Fruit fly (Drosophila melanogaster): ENCODE measurements around the gene RpS21.

The RpS21 gene

dm6 chr2L:2830341-2830800 is 25.5 kb upstream of the RpS21 start (continued):
- TF ChIP-seq CkIIα-i1 (GFP tag; IDR thresholded peaks at IDR 0.05) (no peak), CG32532 (GFP tag; IDR thresholded peaks at IDR 0.05) (peak; percentile 65), Ptx1 (GFP tag; IDR thresholded peaks at IDR 0.05) (peak; percentile 78), so (GFP tag; IDR thresholded peaks at IDR 0.05) (peak; percentile 82), Camta (GFP tag; optimal IDR thresholded peaks at IDR 0.05) (peak; percentile 70), CG10565 (GFP tag; optimal IDR thresholded peaks at IDR 0.05) (peak; percentile 39), CG10431 (GFP tag; optimal IDR thresholded peaks at IDR 0.05) (peak; percentile 72), bab2 (GFP tag; optimal IDR thresholded peaks at IDR 0.05) (peak; percentile 45), Opbp (GFP tag; IDR thresholded peaks at IDR 0.05; ENCODE audit: partially characterized antibody) (no peak), CG12071 (GFP tag; optimal IDR thresholded peaks at IDR 0.05) (peak; percentile 28), salm (tag; optimal IDR thresholded peaks at IDR 0.05) (peak; percentile 77), vvl (GFP tag; IDR thresholded peaks at IDR 0.05) (peak; percentile 37; the same call in 1 of the 2 replicates), knrl (GFP tag; IDR thresholded peaks at IDR 0.05; ENCODE audit: partially characterized antibody) (no peak), Vsx1 (GFP tag; optimal IDR thresholded peaks at IDR 0.05) (peak; percentile 77), mld (GFP tag; IDR thresholded peaks at IDR 0.05; ENCODE audit: partially characterized antibody) (no peak), CG18619 (GFP tag; optimal IDR thresholded peaks at IDR 0.05) (peak; percentile 89), Hr39 (optimal IDR thresholded peaks at IDR 0.05) (no peak), HLH4C (GFP tag; IDR thresholded peaks at IDR 0.05; ENCODE audit: partially characterized antibody) (no peak), trh (GFP tag; optimal IDR thresholded peaks at IDR 0.05) (peak; percentile 73), bigmax (GFP tag; optimal IDR thresholded peaks at IDR 0.05) (no peak), crc (GFP tag; optimal IDR thresholded peaks at IDR 0.05) (no peak), CG11723 (GFP tag; optimal IDR thresholded peaks at IDR 0.05) (peak; percentile 90), Dek (tag; optimal IDR thresholded peaks at IDR 0.05) (peak; percentile 76), Scr (GFP tag; IDR thresholded peaks at IDR 0.05; ENCODE audit: partially characterized antibody) (no peak), cg (GFP tag; optimal IDR thresholded peaks at IDR 0.05) (no peak), fd96Cb (tag; optimal IDR thresholded peaks at IDR 0.05) (peak; percentile 89), Sox102F (GFP tag; optimal IDR thresholded peaks at IDR 0.05) (peak; percentile 88), Abd-B (GFP tag; optimal IDR thresholded peaks at IDR 0.05) (peak; percentile 83), CG1832 (GFP tag; optimal IDR thresholded peaks at IDR 0.05) (no peak), Tbp (GFP tag; optimal IDR thresholded peaks at IDR 0.05) (no peak), CG11085 (GFP tag; IDR thresholded peaks at IDR 0.05) (peak; percentile 41; the same call in 1 of the 2 replicates), Nf-YB (GFP tag; optimal IDR thresholded peaks at IDR 0.05) (peak; percentile 78)

dm6 chr2L:2837742-2838461 is 18.0 kb upstream of the RpS21 start, which contains the start of the genes CG3119 and Cpr23B:
CG3119 (minus strand) TSS chr2L:2837833.
Cpr23B (plus strand) TSS chr2L:2838411.
- TF ChIP-seq Blimp-1 (GFP tag; optimal IDR thresholded peaks at IDR 0.05): peak; percentile 56
- peak; percentile 51; the same call in 1 of the 4 replicates for TF ChIP-seq chinmo (GFP tag; IDR thresholded peaks at IDR 0.05; ENCODE audit: partially characterized antibody)
- peak; percentile 44 for TF ChIP-seq Deaf1 (tag; optimal IDR thresholded peaks at IDR 0.05)
- no peak for TF ChIP-seq CG4360 (GFP tag; IDR thresholded peaks at IDR 0.05)
- no peak for TF ChIP-seq stc (GFP tag; IDR thresholded peaks at IDR 0.05)
- TF ChIP-seq ems (GFP tag; optimal IDR thresholded peaks at IDR 0.05): no peak
- TF ChIP-seq grn (GFP tag; optimal IDR thresholded peaks at IDR 0.05): peak; percentile 85
- no peak for TF ChIP-seq CG5180 (GFP tag; optimal IDR thresholded peaks at IDR 0.05)
- no peak for TF ChIP-seq ara (GFP tag; IDR thresholded peaks at IDR 0.05)
- TF ChIP-seq zen (tag; optimal IDR thresholded peaks at IDR 0.05): no peak
- no peak for TF ChIP-seq D19B (GFP tag; optimal IDR thresholded peaks at IDR 0.05)
- no peak for TF ChIP-seq CG1233 (GFP tag; optimal IDR thresholded peaks at IDR 0.05)
- no peak for TF ChIP-seq org-1 (GFP tag; optimal IDR thresholded peaks at IDR 0.05)
- TF ChIP-seq vvl (GFP tag; IDR thresholded peaks at IDR 0.05): peak; percentile 29; the same call in 1 of the 2 replicates
- no peak for TF ChIP-seq Awh (GFP tag; IDR thresholded peaks at IDR 0.05)
- TF ChIP-seq CG13894 (tag; optimal IDR thresholded peaks at IDR 0.05): peak; percentile 12
- no peak for TF ChIP-seq CG4820 (GFP tag; optimal IDR thresholded peaks at IDR 0.05)
- TF ChIP-seq CG11247 (GFP tag; IDR thresholded peaks at IDR 0.05): no peak
- no peak for TF ChIP-seq crp (GFP tag; optimal IDR thresholded peaks at IDR 0.05)

Measured in whole organism, embryonic.